Worm (Caenorhabditis elegans): Measurements from ENCODE around the gene cpt-6.
A peak's percentile ranks its signal among the peaks of the same experiment; 100 is the strongest.

cpt-6 gene

DNA sequence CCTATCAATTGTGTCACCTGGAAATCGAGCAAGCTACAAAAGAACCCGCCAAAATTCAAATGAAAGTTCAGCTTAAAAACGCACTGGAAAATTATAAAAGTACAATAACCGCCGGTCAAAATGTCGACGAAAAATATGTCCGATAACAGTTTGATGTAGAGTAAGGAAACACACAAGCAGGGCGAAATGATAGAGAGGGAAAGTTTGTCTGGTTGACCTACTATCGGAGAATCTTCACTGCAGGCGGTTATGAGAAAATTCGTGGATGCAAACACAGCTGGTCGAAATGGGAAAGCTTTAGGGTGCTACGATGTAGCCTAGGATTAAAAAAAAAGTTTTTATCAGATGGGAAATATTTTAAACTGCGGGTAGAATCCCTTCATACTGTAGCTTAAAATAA is 1.6 kb upstream of the cpt-6 start:
- TF ChIP-seq nhr-80 (tag; optimal IDR thresholded peaks at IDR 0.05) (peak; percentile 26), sptf-2 (GFP tag; optimal IDR thresholded peaks at IDR 0.05) (no peak)

DNA sequence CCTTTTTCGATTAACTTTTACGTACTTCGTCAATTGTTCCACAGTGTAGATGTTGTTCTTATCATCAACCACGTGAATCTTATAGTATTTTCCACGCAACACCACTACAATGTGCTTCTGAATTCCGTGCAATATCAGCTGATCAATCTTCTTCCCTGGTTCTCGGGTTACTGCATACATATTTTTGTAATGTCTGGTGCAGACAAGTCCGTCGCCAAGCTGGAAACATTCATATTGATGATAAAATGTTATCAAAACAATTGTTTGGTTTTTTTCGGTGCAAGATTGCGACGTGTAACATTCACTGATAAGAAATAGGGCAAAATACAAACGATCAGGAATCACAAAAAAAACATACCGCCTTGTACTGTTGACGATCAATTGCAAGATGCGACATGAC is 1.2 kb downstream of the cpt-6 start:
- TF ChIP-seq ztf-3 (GFP tag; optimal IDR thresholded peaks at IDR 0.05) (no peak), nhr-80 (tag; optimal IDR thresholded peaks at IDR 0.05) (peak; percentile 65), hlh-26 (GFP tag; conservative IDR thresholded peaks at IDR 0.05) (no peak)

DNA sequence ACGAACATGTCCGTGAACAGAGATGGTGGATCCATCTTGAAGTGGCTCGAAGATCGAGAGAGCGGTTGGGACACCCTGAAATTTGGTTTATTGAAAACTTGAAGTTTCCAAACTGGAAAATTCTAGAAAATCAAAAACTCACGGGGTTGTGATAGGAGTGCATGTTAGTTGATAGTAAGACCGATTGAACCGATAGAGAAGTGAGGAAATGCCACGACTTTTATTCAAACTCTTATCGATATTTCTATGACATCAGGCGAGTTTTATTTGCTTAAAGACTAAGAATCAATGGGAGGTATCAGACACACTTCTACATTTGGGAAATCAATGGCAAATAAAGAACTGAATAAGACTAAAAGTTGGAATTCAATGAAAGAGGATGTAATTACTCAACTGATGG is 4.9 kb downstream of the cpt-6 start, which contains the start of gene lec-10:
lec-10 (minus strand) TSS at position 272 of the 400 bp plus-strand sequence.
- TF ChIP-seq F49E8.2 (tag; optimal IDR thresholded peaks at IDR 0.05; ENCODE audit: insufficient read depth) = no peak
- TF ChIP-seq mxl-1 (tag; optimal IDR thresholded peaks at IDR 0.05) = no peak
- TF ChIP-seq ceh-58 (GFP tag; IDR thresholded peaks at IDR 0.05) = no peak
- no peak for TF ChIP-seq attf-3 (GFP tag; conservative IDR thresholded peaks at IDR 0.05)
- TF ChIP-seq nhr-80 (tag; optimal IDR thresholded peaks at IDR 0.05) = peak; percentile 84
- TF ChIP-seq attf-5 (GFP tag; optimal IDR thresholded peaks at IDR 0.05) = no peak
- no peak for TF ChIP-seq athp-1 (tag; optimal IDR thresholded peaks at IDR 0.05)
- peak; percentile 60; the same call in 1 of the 2 replicates for TF ChIP-seq hsf-1 (GFP tag; IDR thresholded peaks at IDR 0.05)
- no peak for TF ChIP-seq T26A5.8 (tag; optimal IDR thresholded peaks at IDR 0.05)
- no peak for TF ChIP-seq tlf-1 (GFP tag; optimal IDR thresholded peaks at IDR 0.05)
- peak; percentile 55 for TF ChIP-seq atf-7 (tag; optimal IDR thresholded peaks at IDR 0.05)
- TF ChIP-seq sea-2 (GFP tag; IDR thresholded peaks at IDR 0.05) = no peak
- TF ChIP-seq ceh-40 (GFP tag; IDR thresholded peaks at IDR 0.05) = no peak
- TF ChIP-seq dox-1 (GFP tag; IDR thresholded peaks at IDR 0.05) = 0 out of 2 replicates have a peak, but pooled peaks have one; percentile 4
- TF ChIP-seq aptf-2 (GFP tag; conservative IDR thresholded peaks at IDR 0.05) = no peak
- no peak for TF ChIP-seq ztf-6 (GFP tag; IDR thresholded peaks at IDR 0.05)
- TF ChIP-seq C06A6.2 (GFP tag; conservative IDR thresholded peaks at IDR 0.05) = no peak
- TF ChIP-seq hmg-20 (GFP tag; IDR thresholded peaks at IDR 0.05) = no peak
- TF ChIP-seq lsy-27 (tag; optimal IDR thresholded peaks at IDR 0.05; ENCODE audit: borderline replicate concordance, insufficient read depth) = no peak

DNA sequence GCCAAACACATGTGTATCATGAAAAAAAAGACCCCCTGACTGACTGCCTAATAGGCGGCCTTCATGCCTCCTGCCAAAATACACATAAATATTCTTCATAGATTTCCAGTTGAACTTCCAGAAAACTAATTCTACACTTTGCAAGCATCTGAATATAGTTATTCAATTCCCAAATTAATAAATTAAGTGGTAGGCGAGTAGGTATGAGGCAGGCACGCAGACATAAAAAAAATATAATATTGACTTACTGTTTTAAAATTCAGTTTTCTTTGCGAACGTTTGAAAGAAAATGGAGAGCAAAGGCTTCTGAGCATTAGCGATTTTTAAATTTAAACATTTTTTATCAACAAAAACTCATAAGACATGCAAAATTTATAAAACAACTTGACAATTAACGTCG is 5.8 kb downstream of the cpt-6 start:
- TF ChIP-seq mes-4 (tag; optimal IDR thresholded peaks at IDR 0.05) (no peak), F10E7.11 (tag; optimal IDR thresholded peaks at IDR 0.05) (no peak), ceh-58 (GFP tag; IDR thresholded peaks at IDR 0.05) (no peak), egl-18 (GFP tag; IDR thresholded peaks at IDR 0.05) (no peak), F33H1.4 (GFP tag; IDR thresholded peaks at IDR 0.05) (no peak), akir-1 (GFP tag; optimal IDR thresholded peaks at IDR 0.05) (no peak), Y53G8AR.9 (GFP tag; conservative IDR thresholded peaks at IDR 0.05) (0 out of 2 replicates have a peak, but pooled peaks have one; percentile 26), let-607 (tag; optimal IDR thresholded peaks at IDR 0.05) (peak in 1 of 2 experiments; percentile 48), nhr-90 (tag; optimal IDR thresholded peaks at IDR 0.05) (peak; percentile 26), atf-7 (tag; optimal IDR thresholded peaks at IDR 0.05) (peak; percentile 10), Y56A3A.18 (GFP tag; IDR thresholded peaks at IDR 0.05) (0 out of 2 replicates have a peak, but pooled peaks have one; percentile 7), madf-10 (tag; optimal IDR thresholded peaks at IDR 0.05) (peak; percentile 14), K11D2.4 (GFP tag; IDR thresholded peaks at IDR 0.05) (no peak), egl-44 (GFP tag; IDR thresholded peaks at IDR 0.05) (0 out of 2 replicates have a peak, but pooled peaks have one; percentile 24), nfyb-1 (GFP tag; IDR thresholded peaks at IDR 0.05) (0 out of 2 replicates have a peak, but pooled peaks have one; percentile 32), lag-1 (GFP tag; IDR thresholded peaks at IDR 0.05) (no peak), ztf-28 (GFP tag; IDR thresholded peaks at IDR 0.05) (no peak), madf-6 (GFP tag; IDR thresholded peaks at IDR 0.05) (no peak), dox-1 (GFP tag; IDR thresholded peaks at IDR 0.05) (peak; percentile 22; the same call in 1 of the 2 replicates), hmg-1.2 (GFP tag; IDR thresholded peaks at IDR 0.05) (no peak), lir-1 (GFP tag; conservative IDR thresholded peaks at IDR 0.05) (no peak), nhr-80 (tag; optimal IDR thresholded peaks at IDR 0.05) (peak; percentile 6), lsl-1 (GFP tag; optimal IDR thresholded peaks at IDR 0.05) (no peak), somi-1 (GFP tag; optimal IDR thresholded peaks at IDR 0.05) (no peak), cebp-2 (GFP tag; IDR thresholded peaks at IDR 0.05) (0 out of 2 replicates have a peak, but pooled peaks have one; percentile 30), Y95B8A.8 (GFP tag; IDR thresholded peaks at IDR 0.05) (no peak)
